Worm (Caenorhabditis elegans): Measurements from ENCODE around the gene F55F3.4.

DNA sequence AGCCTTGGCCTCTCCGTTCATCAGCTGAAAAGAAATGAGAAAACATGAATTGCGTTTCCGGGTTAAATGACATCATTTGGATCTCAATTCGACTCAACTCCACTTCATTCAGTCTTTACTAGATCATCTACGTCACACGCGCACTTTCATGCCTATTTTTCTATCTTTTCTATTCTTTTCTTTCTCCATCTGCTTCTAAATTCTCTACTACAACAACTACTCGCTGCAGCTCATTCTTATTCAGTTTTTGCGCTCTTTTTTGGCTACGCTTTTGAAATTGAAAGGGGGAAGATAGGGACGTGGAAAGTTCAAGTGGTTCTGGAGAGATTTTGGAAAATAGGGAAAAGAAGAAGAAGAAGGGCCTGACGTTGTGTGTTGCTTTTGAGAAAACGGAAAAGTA is 16.8 kb upstream of the F55F3.4 start:
- TF ChIP-seq lin-29 (GFP tag; IDR thresholded peaks at IDR 0.05): no peak
- no peak for TF ChIP-seq F37D6.2 (tag; optimal IDR thresholded peaks at IDR 0.05)
- no peak for TF ChIP-seq ceh-82 (tag; optimal IDR thresholded peaks at IDR 0.05)
- TF ChIP-seq zag-1 (tag; optimal IDR thresholded peaks at IDR 0.05): no peak
- no peak for TF ChIP-seq nhr-111 (GFP tag; optimal IDR thresholded peaks at IDR 0.05)
- no peak for TF ChIP-seq fos-1 (tag; optimal IDR thresholded peaks at IDR 0.05)
- TF ChIP-seq mdl-1 (tag; optimal IDR thresholded peaks at IDR 0.05): peak in 1 of 2 experiments; percentile 45
